Worm (Caenorhabditis elegans): ENCODE data around the gene abu-9.

DNA sequence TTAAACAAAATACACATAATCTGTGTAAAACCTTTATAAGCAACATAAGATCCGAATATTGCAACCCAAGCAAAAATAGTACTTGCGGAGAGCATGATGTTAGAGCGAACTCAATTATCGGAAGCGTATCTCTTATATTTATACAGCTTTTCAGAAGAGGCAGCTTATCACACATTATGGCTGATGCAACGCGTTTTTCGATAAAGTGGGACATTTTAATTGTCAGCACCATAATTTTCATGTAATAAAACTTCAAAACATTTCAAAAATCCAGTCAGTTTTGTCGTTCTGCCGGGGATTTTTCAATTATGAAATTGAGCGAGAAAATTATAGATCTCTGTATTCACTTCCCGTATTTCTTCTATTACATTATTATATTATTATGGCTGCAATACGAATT, 24.3 kb downstream of the abu-9 start, which contains the start of gene drd-5:
- no peak for TF ChIP-seq aly-1 (tag; optimal IDR thresholded peaks at IDR 0.05)
- TF ChIP-seq ama-1 (optimal IDR thresholded peaks at IDR 0.05) = no peak

All from whole organism, early embryonic.